Worm (Caenorhabditis elegans) whole organism, L3 larva: ENCODE data around the gene paqr-3.

Source experiments
- ama-1 ChIP-seq: fragments of 150-350 bp; optimal IDR thresholded peaks from 2 replicates; lab custom pipeline; 2018
- ceh-82 ChIP-seq: fragments of 150-350 bp; optimal IDR thresholded peaks from 2 replicates; lab custom pipeline; 2014; ENCODE audit warnings: missing biosample characterization, missing genetic modification characterization
- elt-1 ChIP-seq: fragments of 150-350 bp; optimal IDR thresholded peaks from 2 replicates; lab custom pipeline; 2014; ENCODE audit warnings: missing biosample characterization, missing genetic modification characterization
- elt-2 ChIP-seq: sonication (generic microtip); optimal IDR thresholded peaks from 2 replicates; lab custom pipeline; 2016; ENCODE audit warnings: missing genetic modification reagents, mild to moderate bottlenecking, missing genetic modification characterization, missing compliant biosample characterization
- elt-3 ChIP-seq, 3 experiments: fragments of 150-350 bp in 1 of 3; sonication (generic microtip) in 2 of 3; optimal IDR thresholded peaks; 2 replicates in 2 of 3; 4 replicates in 1 of 3; lab custom pipeline; 2014 to 2017; ENCODE audit warnings: missing biosample characterization in 3 of 3, missing genetic modification characterization in 3 of 3
- eor-1 ChIP-seq, 2 experiments: fragments of 150-350 bp; optimal IDR thresholded peaks; 2 replicates each; lab custom pipeline; 2014 to 2018; ENCODE audit warnings: missing biosample characterization in 2 of 2, missing genetic modification characterization in 2 of 2
- fkh-2 ChIP-seq: fragments of 150-350 bp; optimal IDR thresholded peaks from 2 replicates; lab custom pipeline; 2014; ENCODE audit warnings: missing biosample characterization, missing genetic modification reagents, missing genetic modification characterization
- fos-1 ChIP-seq: fragments of 150-350 bp; optimal IDR thresholded peaks from 2 replicates; lab custom pipeline; 2014; ENCODE audit warnings: missing biosample characterization, missing genetic modification characterization
- hmg-11 ChIP-seq: sonication (generic microtip); optimal IDR thresholded peaks from 2 replicates; lab custom pipeline; 2016; ENCODE audit warnings: missing genetic modification characterization, missing compliant biosample characterization
- jun-1 ChIP-seq: fragments of 150-350 bp; optimal IDR thresholded peaks from 2 replicates; lab custom pipeline; 2014; ENCODE audit warnings: missing biosample characterization, missing genetic modification reagents, missing genetic modification characterization
- lin-15B ChIP-seq: fragments of 150-350 bp; optimal IDR thresholded peaks from 2 replicates; lab custom pipeline; 2014; ENCODE audit warnings: missing biosample characterization, missing genetic modification characterization
- nhr-12 ChIP-seq: fragments of 150-350 bp; optimal IDR thresholded peaks from 2 replicates; lab custom pipeline; 2014; ENCODE audit warnings: missing biosample characterization, missing genetic modification characterization
- nhr-23 ChIP-seq: fragments of 150-350 bp; optimal IDR thresholded peaks from 2 replicates; lab custom pipeline; 2014; ENCODE audit warnings: missing biosample characterization, missing genetic modification reagents, missing genetic modification characterization
- nhr-25 ChIP-seq: sonication (generic microtip); optimal IDR thresholded peaks from 2 replicates; lab custom pipeline; 2017; ENCODE audit warnings: missing biosample characterization, missing genetic modification characterization
- nhr-43 ChIP-seq: sonication (generic microtip); optimal IDR thresholded peaks from 2 replicates; lab custom pipeline; 2016; ENCODE audit warnings: mild to moderate bottlenecking, missing genetic modification characterization, missing compliant biosample characterization; ENCODE audit not compliant: poor library complexity, severe bottlenecking
- snpc-4 ChIP-seq: fragments of 150-350 bp; optimal IDR thresholded peaks from 2 replicates; lab custom pipeline; 2014; ENCODE audit warnings: missing biosample characterization, missing genetic modification characterization
- unc-39 ChIP-seq: sonication (generic microtip); optimal IDR thresholded peaks from 4 replicates; lab custom pipeline; 2017; ENCODE audit warnings: missing biosample characterization, missing genetic modification characterization
- zag-1 ChIP-seq: fragments of 150-350 bp; optimal IDR thresholded peaks from 2 replicates; lab custom pipeline; 2014; ENCODE audit warnings: missing biosample characterization, missing genetic modification characterization
- ztf-11 ChIP-seq: fragments of 150-350 bp; optimal IDR thresholded peaks from 2 replicates; lab custom pipeline; 2014; ENCODE audit warnings: missing biosample characterization, missing genetic modification characterization
- ztf-4 ChIP-seq: fragments of 150-350 bp; optimal IDR thresholded peaks from 2 replicates; lab custom pipeline; 2014; ENCODE audit warnings: missing biosample characterization, missing genetic modification characterization

Gene paqr-3

ce11 chrIV:14337757-14338156 is 45.7 kb downstream of the paqr-3 start, which contains the start of gene Y67A10A.2:
Gene Y67A10A.2 (plus strand): TSS chrIV:14338057.
- no peak for TF ChIP-seq ama-1
- no peak for TF ChIP-seq ztf-4 (tag; lab: Kevin White, UChicago)
- no peak for TF ChIP-seq fos-1 (tag; lab: Kevin White, UChicago)
- no peak for TF ChIP-seq snpc-4 (tag; lab: Kevin White, UChicago)
- no peak for TF ChIP-seq nhr-23 (tag; lab: Kevin White, UChicago)
- TF ChIP-seq lin-15B (tag; lab: Kevin White, UChicago) = no peak
- no peak for TF ChIP-seq unc-39 (tag; lab: Kevin White, UChicago)
- no peak for TF ChIP-seq eor-1 (tag; optimal IDR thresholded peaks at IDR 0.05; lab: Kevin White, UChicago)
- no peak for TF ChIP-seq ceh-82 (tag; lab: Kevin White, UChicago)
- TF ChIP-seq elt-1 = no peak
- TF ChIP-seq nhr-25 (tag; lab: Kevin White, UChicago) = no peak
- no peak for TF ChIP-seq jun-1 (tag; lab: Kevin White, UChicago)
- TF ChIP-seq elt-2 (tag; lab: Kevin White, UChicago) = no peak
- no peak for TF ChIP-seq nhr-43 (tag; lab: Kevin White, UChicago)
- no peak for TF ChIP-seq fkh-2 (tag; lab: Kevin White, UChicago)

- TF ChIP-seq hmg-11 (no peak), nhr-43 (tag; lab: Kevin White, UChicago) (no peak), nhr-12 (tag; lab: Kevin White, UChicago) (no peak), ztf-11 (tag; lab: Kevin White, UChicago) (no peak), zag-1 (tag; lab: Kevin White, UChicago) (no peak), ceh-82 (tag; lab: Kevin White, UChicago) (no peak), nhr-23 (tag; lab: Kevin White, UChicago) (no peak)
These were observed 47.7 kb downstream of the paqr-3 start for ce11 chrIV:14335768-14336167.

ce11 chrIV:14334359-14334758 is 49.1 kb downstream of the paqr-3 start, which contains the start of gene Y67A10A.3:
Gene Y67A10A.3 (minus strand): TSS chrIV:14334459.
- TF ChIP-seq elt-3 (tag; optimal IDR thresholded peaks at IDR 0.05; lab: Kevin White, UChicago) (no peak), ztf-4 (tag; lab: Kevin White, UChicago) (no peak), ceh-82 (tag; lab: Kevin White, UChicago) (no peak), hmg-11 (no peak), ztf-11 (tag; lab: Kevin White, UChicago) (no peak)
